Fruit fly (Drosophila melanogaster): ENCODE measurements around the gene CG8066.

- no peak for TF ChIP-seq usp (GFP tag; optimal IDR thresholded peaks at IDR 0.05)
- no peak for TF ChIP-seq psq (optimal IDR thresholded peaks at IDR 0.05)
- no peak for TF ChIP-seq EcR (GFP tag; optimal IDR thresholded peaks at IDR 0.05)
- TF ChIP-seq pan (optimal IDR thresholded peaks at IDR 0.05), result no peak
- TF ChIP-seq CG8478 (optimal IDR thresholded peaks at IDR 0.05), result no peak
Observed at dm6 chr3R:14568501-14569137, at the start of gene CG8066.
